Fruit fly (Drosophila melanogaster) S2 (cell line): ENCODE data around the gene CG4281.

ENCODE experiments used
- CG8478 ChIP-seq: fragments of >200 bp; optimal IDR thresholded peaks from 2 replicates; lab custom pipeline; 2018
- CTCF ChIP-seq, 2 experiments: fragments of >200 bp; optimal IDR thresholded peaks; 2 replicates each; lab custom pipeline; 2018

CG4281 gene

dm6 chrX:2050070-2050899 is 14.7 kb downstream of the CG4281 start, which contains the start of gene moody:
Gene moody (minus strand): TSS chrX:2050120.
- no peak for TF ChIP-seq CG8478 (lab: Kevin White, UChicago)
- TF ChIP-seq CTCF (optimal IDR thresholded peaks at IDR 0.05; lab: Kevin White, UChicago) = no peak

- TF ChIP-seq CTCF (optimal IDR thresholded peaks at IDR 0.05; lab: Kevin White, UChicago) = no peak
- TF ChIP-seq CG8478 (lab: Kevin White, UChicago) = no peak
Measured at dm6 chrX:2048778-2049686, 15.9 kb downstream of the CG4281 start.

- no peak for TF ChIP-seq CG8478 (lab: Kevin White, UChicago)
- TF ChIP-seq CTCF (optimal IDR thresholded peaks at IDR 0.05; lab: Kevin White, UChicago) = no peak
Measured at dm6 chrX:2043660-2044397, 21.1 kb downstream of the CG4281 start, which contains the start of gene CG4325. Gene CG4325 (minus strand): TSS chrX:2043818.

dm6 chrX:2041981-2042847 is 22.7 kb downstream of the CG4281 start, which contains the start of the genes Actn and usp:
Gene Actn (minus strand): TSS chrX:2042311.
Gene usp (minus strand): TSS chrX:2042311.
- TF ChIP-seq CG8478 (lab: Kevin White, UChicago) (no peak), CTCF (optimal IDR thresholded peaks at IDR 0.05; lab: Kevin White, UChicago) (no peak)

- TF ChIP-seq CG8478 (lab: Kevin White, UChicago) = no peak
- TF ChIP-seq CTCF (optimal IDR thresholded peaks at IDR 0.05; lab: Kevin White, UChicago) = peak in 1 of 2 experiments; percentile 26
Measured at dm6 chrX:2041312-2041918, 23.5 kb downstream of the CG4281 start, which contains the start of gene CG4313. Gene CG4313 (plus strand): TSS chrX:2041868.

- TF ChIP-seq CG8478 (lab: Kevin White, UChicago) (no peak), CTCF (optimal IDR thresholded peaks at IDR 0.05; lab: Kevin White, UChicago) (no peak)
Measured at dm6 chrX:2037605-2038004, 27.3 kb downstream of the CG4281 start.

dm6 chrX:2036800-2037488 is 28.0 kb downstream of the CG4281 start:
- no peak for TF ChIP-seq CG8478 (lab: Kevin White, UChicago)
- no peak for TF ChIP-seq CTCF (optimal IDR thresholded peaks at IDR 0.05; lab: Kevin White, UChicago)

- no peak for TF ChIP-seq CG8478 (lab: Kevin White, UChicago)
- no peak for TF ChIP-seq CTCF (optimal IDR thresholded peaks at IDR 0.05; lab: Kevin White, UChicago)
Measured at dm6 chrX:2036383-2036782, 28.6 kb downstream of the CG4281 start.

dm6 chrX:2032821-2033436 is 32.0 kb downstream of the CG4281 start:
- TF ChIP-seq CTCF (optimal IDR thresholded peaks at IDR 0.05; lab: Kevin White, UChicago) (no peak), CG8478 (lab: Kevin White, UChicago) (no peak)

- TF ChIP-seq CG8478 (lab: Kevin White, UChicago) (no peak), CTCF (optimal IDR thresholded peaks at IDR 0.05; lab: Kevin White, UChicago) (no peak)
Measured at dm6 chrX:2032160-2032801, 32.7 kb downstream of the CG4281 start.

dm6 chrX:2031308-2031707 is 33.6 kb downstream of the CG4281 start:
- TF ChIP-seq CG8478 (lab: Kevin White, UChicago) = no peak
- no peak for TF ChIP-seq CTCF (optimal IDR thresholded peaks at IDR 0.05; lab: Kevin White, UChicago)
